Worm (Caenorhabditis elegans) whole organism, L3 larva: ENCODE measurements around the gene mpc-1.

ENCODE experiments used
- R02D3.7 ChIP-seq: fragments of 150-350 bp; optimal IDR thresholded peaks from 2 replicates; lab custom pipeline; 2014; ENCODE audit warnings: missing biosample characterization, missing genetic modification characterization
- daf-12 ChIP-seq: fragments of 150-350 bp; optimal IDR thresholded peaks from 2 replicates; lab custom pipeline; 2014; ENCODE audit warnings: missing biosample characterization, missing genetic modification reagents, missing genetic modification characterization
- elt-3 ChIP-seq, 3 experiments: fragments of 150-350 bp in 1 of 3; sonication (generic microtip) in 2 of 3; optimal IDR thresholded peaks; 2 replicates in 2 of 3; 4 replicates in 1 of 3; lab custom pipeline; 2014 to 2017; ENCODE audit warnings: missing biosample characterization in 3 of 3, missing genetic modification characterization in 3 of 3
- nfya-1 ChIP-seq: sonication (generic microtip); optimal IDR thresholded peaks from 2 replicates; lab custom pipeline; 2017; ENCODE audit warnings: missing genetic modification characterization, mild to moderate bottlenecking, missing compliant biosample characterization, antibody characterized with exemption, moderate library complexity; ENCODE audit not compliant: insufficient read depth
- nhr-11 ChIP-seq: fragments of 150-350 bp; optimal IDR thresholded peaks from 2 replicates; lab custom pipeline; 2014; ENCODE audit warnings: missing biosample characterization, missing genetic modification characterization
- nhr-77 ChIP-seq: fragments of 150-350 bp; optimal IDR thresholded peaks from 2 replicates; lab custom pipeline; 2014; ENCODE audit warnings: missing biosample characterization, missing genetic modification characterization
- pha-4 ChIP-seq: fragments of 150-350 bp; optimal IDR thresholded peaks from 2 replicates; lab custom pipeline; 2014; ENCODE audit warnings: missing biosample characterization, missing genetic modification reagents, missing genetic modification characterization
- unc-62 ChIP-seq: fragments of 150-350 bp; sonication (generic microtip); optimal IDR thresholded peaks from 4 replicates; lab custom pipeline; 2014; ENCODE audit warnings: missing biosample characterization, missing genetic modification reagents, missing genetic modification characterization
- zag-1 ChIP-seq: fragments of 150-350 bp; optimal IDR thresholded peaks from 2 replicates; lab custom pipeline; 2014; ENCODE audit warnings: missing biosample characterization, missing genetic modification characterization
- ztf-11 ChIP-seq: fragments of 150-350 bp; optimal IDR thresholded peaks from 2 replicates; lab custom pipeline; 2014; ENCODE audit warnings: missing biosample characterization, missing genetic modification characterization

- TF ChIP-seq pha-4 (tag; lab: Kevin White, UChicago) (no peak), nhr-11 (tag; lab: Kevin White, UChicago) (no peak), ztf-11 (tag; lab: Kevin White, UChicago) (no peak), unc-62 (GFP tag; lab: Kevin White, UChicago) (no peak), zag-1 (no peak), R02D3.7 (tag; lab: Kevin White, UChicago) (no peak), nfya-1 (tag; lab: Kevin White, UChicago) (no peak), elt-3 (tag; optimal IDR thresholded peaks at IDR 0.05; lab: Kevin White, UChicago) (no peak), daf-12 (tag; lab: Kevin White, UChicago) (no peak), nhr-77 (tag; lab: Kevin White, UChicago) (no peak)
Observed at ce11 chrIII:4428797-4429196, 15.5 kb downstream of the mpc-1 start.
